Fruit fly (Drosophila melanogaster) whole organism, embryonic: ENCODE data around the gene CG17032.

ENCODE experiments used
- Bdp1 ChIP-seq: fragments of 200-800 bp; sonication (Bioruptor generic); optimal IDR thresholded peaks from 3 replicates; lab custom pipeline; 2016; ENCODE audit warnings: missing biosample characterization, missing genetic modification characterization
- CG10462 ChIP-seq: fragments of 200-800 bp; sonication (Bioruptor generic); optimal IDR thresholded peaks from 2 replicates; lab custom pipeline; 2016; ENCODE audit warnings: missing biosample characterization, missing genetic modification characterization
- CG12299 ChIP-seq: fragments of 200-800 bp; sonication (Bioruptor generic); optimal IDR thresholded peaks from 2 replicates; lab custom pipeline; 2018; ENCODE audit warnings: missing biosample characterization, mild to moderate bottlenecking, missing genetic modification characterization
- CG12769 ChIP-seq: fragments of 200-800 bp; sonication (Bioruptor generic); optimal IDR thresholded peaks from 2 replicates; lab custom pipeline; 2019; ENCODE audit warnings: missing biosample characterization, mild to moderate bottlenecking, missing genetic modification characterization, moderate library complexity
- CG14710 ChIP-seq: fragments of 200-800 bp; sonication (Bioruptor generic); optimal IDR thresholded peaks from 3 replicates; lab custom pipeline; 2019; ENCODE audit warnings: missing biosample characterization, mild to moderate bottlenecking, missing genetic modification characterization, moderate library complexity
- CG1647 ChIP-seq: fragments of 200-800 bp; sonication (Bioruptor generic); optimal IDR thresholded peaks from 3 replicates; lab custom pipeline; 2016; ENCODE audit warnings: missing biosample characterization, missing genetic modification characterization
- CG17359 ChIP-seq: fragments of 200-800 bp; sonication (Bioruptor generic); optimal IDR thresholded peaks from 3 replicates; lab custom pipeline; 2018; ENCODE audit warnings: missing biosample characterization, mild to moderate bottlenecking, missing genetic modification characterization, moderate library complexity
- CG17568 ChIP-seq: fragments of 200-800 bp; sonication (Bioruptor generic); optimal IDR thresholded peaks from 2 replicates; lab custom pipeline; 2018; ENCODE audit warnings: missing biosample characterization, mild to moderate bottlenecking, missing genetic modification characterization, moderate library complexity
- CG18619 ChIP-seq: fragments of 200-800 bp; sonication (Bioruptor generic); optimal IDR thresholded peaks from 3 replicates; lab custom pipeline; 2017; ENCODE audit warnings: missing biosample characterization, mild to moderate bottlenecking, missing genetic modification characterization
- CG3163 ChIP-seq: fragments of 200-800 bp; sonication (Bioruptor generic); optimal IDR thresholded peaks from 3 replicates; lab custom pipeline; 2016; ENCODE audit warnings: missing biosample characterization, missing genetic modification characterization
- CG32532 ChIP-seq: fragments of 200-800 bp; sonication (Bioruptor generic); IDR thresholded peaks from 2 replicates; pipeline ENCODE4 v1.3.6; 2022; ENCODE audit warnings: missing biosample characterization, missing genetic modification characterization
- CG32767 ChIP-seq: fragments of 200-800 bp; sonication (Bioruptor generic); IDR thresholded peaks from 2 replicates; pipeline ENCODE4 v1.3.6; 2022; ENCODE audit warnings: missing biosample characterization, missing genetic modification characterization
- CG33213 ChIP-seq: fragments of 200-800 bp; sonication (Bioruptor generic); optimal IDR thresholded peaks from 3 replicates; lab custom pipeline; 2016; ENCODE audit warnings: missing biosample characterization, missing genetic modification characterization
- CG3838 ChIP-seq: fragments of 200-800 bp; sonication (Bioruptor generic); optimal IDR thresholded peaks from 3 replicates; lab custom pipeline; 2016; ENCODE audit warnings: missing biosample characterization, missing genetic modification characterization
- CG43689 ChIP-seq: fragments of 200-800 bp; sonication (Bioruptor generic); IDR thresholded peaks from 2 replicates; pipeline ENCODE4 v1.3.6; 2022; ENCODE audit warnings: missing biosample characterization, missing genetic modification characterization
- CG7745 ChIP-seq: fragments of 200-800 bp; sonication (Bioruptor generic); optimal IDR thresholded peaks from 2 replicates; lab custom pipeline; 2018; ENCODE audit warnings: missing biosample characterization, mild to moderate bottlenecking, missing genetic modification characterization, moderate library complexity
- CG7987 ChIP-seq: fragments of 200-800 bp; sonication (Bioruptor generic); optimal IDR thresholded peaks from 2 replicates; lab custom pipeline; 2018; ENCODE audit warnings: missing biosample characterization, mild to moderate bottlenecking, missing genetic modification characterization, moderate library complexity
- CG9215 ChIP-seq: fragments of 200-800 bp; sonication (Bioruptor generic); IDR thresholded peaks from 2 replicates; pipeline ENCODE4 v1.3.6; 2022; ENCODE audit warnings: missing biosample characterization, missing genetic modification characterization
- CkIIα-i1 ChIP-seq: fragments of 200-800 bp; sonication (Bioruptor generic); IDR thresholded peaks from 2 replicates; pipeline ENCODE4 v1.3.6; 2022; ENCODE audit warnings: missing biosample characterization, missing genetic modification characterization
- Gug ChIP-seq: fragments of 200-800 bp; sonication (Bioruptor generic); IDR thresholded peaks from 4 replicates; pipeline ENCODE4 v1.3.6; 2022; ENCODE audit warnings: missing biosample characterization, missing genetic modification characterization
- HLH3B ChIP-seq: fragments of 200-800 bp; sonication (Bioruptor generic); IDR thresholded peaks from 2 replicates; pipeline ENCODE4 v1.3.6; 2022; ENCODE audit warnings: missing biosample characterization, missing genetic modification characterization
- HLH4C ChIP-seq: fragments of 200-800 bp; sonication (Bioruptor generic); IDR thresholded peaks from 3 replicates; pipeline ENCODE4 v1.3.6; 2022; ENCODE audit warnings: missing biosample characterization, missing genetic modification characterization; ENCODE audit not compliant: partially characterized antibody
- Jarid2 ChIP-seq: fragments of 200-800 bp; sonication (Bioruptor generic); optimal IDR thresholded peaks from 3 replicates; lab custom pipeline; 2017; ENCODE audit warnings: mild to moderate bottlenecking, missing biosample characterization, missing genetic modification reagents, missing genetic modification characterization
- Med ChIP-seq: fragments of 200-800 bp; sonication (Bioruptor generic); peaks from one replicate; lab custom pipeline; 2016; ENCODE audit warnings: missing biosample characterization, missing genetic modification characterization, mild to moderate bottlenecking, inconsistent platforms, moderate library complexity
- Neu2 ChIP-seq: fragments of 200-800 bp; sonication (Bioruptor generic); optimal IDR thresholded peaks from 3 replicates; lab custom pipeline; 2016; ENCODE audit warnings: missing biosample characterization, missing genetic modification characterization, borderline replicate concordance
- Nf-YB ChIP-seq: fragments of 200-800 bp; sonication (Bioruptor generic); optimal IDR thresholded peaks from 3 replicates; lab custom pipeline; 2019; ENCODE audit warnings: missing biosample characterization, mild to moderate bottlenecking, missing genetic modification characterization, moderate library complexity
- Poxn ChIP-seq: fragments of 200-800 bp; sonication (Bioruptor generic); IDR thresholded peaks from 2 replicates; pipeline ENCODE4 v1.3.6; 2022; ENCODE audit warnings: missing biosample characterization, missing genetic modification characterization
- Sox100B ChIP-seq: fragments of 200-800 bp; sonication (Bioruptor generic); optimal IDR thresholded peaks from 3 replicates; lab custom pipeline; 2018; ENCODE audit warnings: missing biosample characterization, mild to moderate bottlenecking, missing genetic modification characterization
- ap ChIP-seq: fragments of 200-800 bp; sonication (Bioruptor generic); IDR thresholded peaks from 2 replicates; pipeline ENCODE4 v1.3.6; 2022; ENCODE audit warnings: missing biosample characterization, missing genetic modification characterization
- ato ChIP-seq: fragments of 200-800 bp; sonication (Bioruptor generic); IDR thresholded peaks from 2 replicates; pipeline ENCODE4 v1.3.6; 2022; ENCODE audit warnings: missing biosample characterization, missing genetic modification characterization; ENCODE audit not compliant: partially characterized antibody
- btn ChIP-seq: fragments of 200-800 bp; sonication (Bioruptor generic); optimal IDR thresholded peaks from 2 replicates; lab custom pipeline; 2016; ENCODE audit warnings: missing biosample characterization, missing genetic modification characterization
- cg ChIP-seq: fragments of 200-800 bp; sonication (Bioruptor generic); optimal IDR thresholded peaks from 3 replicates; lab custom pipeline; 2019; ENCODE audit warnings: missing biosample characterization, mild to moderate bottlenecking, missing genetic modification characterization, moderate library complexity
- corto ChIP-seq: fragments of 200-800 bp; sonication (Bioruptor generic); optimal IDR thresholded peaks from 2 replicates; lab custom pipeline; 2016; ENCODE audit warnings: missing biosample characterization, mild to moderate bottlenecking, missing genetic modification characterization, moderate library complexity
- danr ChIP-seq: fragments of 200-800 bp; sonication (Bioruptor generic); IDR thresholded peaks from 2 replicates; pipeline ENCODE4 v1.3.6; 2022; ENCODE audit warnings: missing biosample characterization, missing genetic modification characterization
- fd64A ChIP-seq: fragments of 200-800 bp; sonication (Bioruptor generic); optimal IDR thresholded peaks from 3 replicates; lab custom pipeline; 2018; ENCODE audit warnings: missing biosample characterization, mild to moderate bottlenecking, missing genetic modification characterization
- gfzf ChIP-seq: fragments of 200-800 bp; sonication (Bioruptor generic); optimal IDR thresholded peaks from 2 replicates; lab custom pipeline; 2016; ENCODE audit warnings: missing biosample characterization, mild to moderate bottlenecking, missing genetic modification characterization, moderate library complexity
- gsb ChIP-seq: fragments of 200-800 bp; sonication (Bioruptor generic); IDR thresholded peaks from 2 replicates; pipeline ENCODE4 v1.3.6; 2022; ENCODE audit warnings: missing biosample characterization, missing genetic modification characterization
- gt ChIP-seq: fragments of 200-800 bp; sonication (Bioruptor generic); IDR thresholded peaks from 2 replicates; pipeline ENCODE4 v1.3.6; 2022; ENCODE audit warnings: missing biosample characterization, missing genetic modification characterization
- nerfin-2 ChIP-seq: fragments of 200-800 bp; sonication (Bioruptor generic); IDR thresholded peaks from 2 replicates; pipeline ENCODE4 v1.3.6; 2022; ENCODE audit warnings: missing biosample characterization, missing genetic modification characterization; ENCODE audit not compliant: partially characterized antibody
- odd ChIP-seq: fragments of 200-800 bp; sonication (Bioruptor generic); optimal IDR thresholded peaks from 2 replicates; lab custom pipeline; 2017; ENCODE audit warnings: missing biosample characterization, mild to moderate bottlenecking, missing genetic modification characterization
- onecut ChIP-seq: fragments of 200-800 bp; sonication (Bioruptor generic); IDR thresholded peaks from 2 replicates; pipeline ENCODE4 v1.3.6; 2022; ENCODE audit warnings: missing biosample characterization, missing genetic modification characterization
- pho ChIP-seq: fragments of 200-800 bp; sonication (Bioruptor generic); optimal IDR thresholded peaks from 2 replicates; lab custom pipeline; 2016; ENCODE audit warnings: missing biosample characterization, missing genetic modification characterization
- psq ChIP-seq: fragments of 200-800 bp; sonication (Bioruptor generic); optimal IDR thresholded peaks from 2 replicates; lab custom pipeline; 2017; ENCODE audit warnings: missing biosample characterization, missing genetic modification characterization
- rib ChIP-seq: fragments of 200-800 bp; sonication (Bioruptor generic); IDR thresholded peaks from 2 replicates; pipeline ENCODE4 v1.3.6; 2022; ENCODE audit warnings: missing biosample characterization, missing genetic modification characterization
- sc ChIP-seq, 3 experiments: fragments of >200 bp in 2 of 3; fragments of 200-800 bp in 1 of 3; sonication (Bioruptor generic) in 1 of 3; optimal IDR thresholded peaks; 2 replicates in 2 of 3; 3 replicates in 1 of 3; lab custom pipeline; 2017; ENCODE audit warnings: mild to moderate bottlenecking in 1 of 3, missing biosample characterization in 1 of 3, missing genetic modification characterization in 1 of 3, missing genetic modification reagents in 1 of 3
- sob ChIP-seq: fragments of 200-800 bp; sonication (Bioruptor generic); IDR thresholded peaks from 2 replicates; pipeline ENCODE4 v1.3.6; 2022; ENCODE audit warnings: missing biosample characterization, missing genetic modification characterization
- sr ChIP-seq: fragments of 200-800 bp; sonication (Bioruptor generic); IDR thresholded peaks from 3 replicates; pipeline ENCODE4 v1.3.6; 2022; ENCODE audit warnings: missing biosample characterization, missing genetic modification characterization
- ssp ChIP-seq: fragments of 200-800 bp; sonication (Bioruptor generic); IDR thresholded peaks from 2 replicates; pipeline ENCODE4 v1.3.6; 2022; ENCODE audit warnings: missing biosample characterization, missing genetic modification characterization
- wek ChIP-seq: fragments of 200-800 bp; sonication (Bioruptor generic); optimal IDR thresholded peaks from 3 replicates; lab custom pipeline; 2018; ENCODE audit warnings: missing biosample characterization, mild to moderate bottlenecking, missing genetic modification characterization, moderate library complexity

CG17032 gene

DNA sequence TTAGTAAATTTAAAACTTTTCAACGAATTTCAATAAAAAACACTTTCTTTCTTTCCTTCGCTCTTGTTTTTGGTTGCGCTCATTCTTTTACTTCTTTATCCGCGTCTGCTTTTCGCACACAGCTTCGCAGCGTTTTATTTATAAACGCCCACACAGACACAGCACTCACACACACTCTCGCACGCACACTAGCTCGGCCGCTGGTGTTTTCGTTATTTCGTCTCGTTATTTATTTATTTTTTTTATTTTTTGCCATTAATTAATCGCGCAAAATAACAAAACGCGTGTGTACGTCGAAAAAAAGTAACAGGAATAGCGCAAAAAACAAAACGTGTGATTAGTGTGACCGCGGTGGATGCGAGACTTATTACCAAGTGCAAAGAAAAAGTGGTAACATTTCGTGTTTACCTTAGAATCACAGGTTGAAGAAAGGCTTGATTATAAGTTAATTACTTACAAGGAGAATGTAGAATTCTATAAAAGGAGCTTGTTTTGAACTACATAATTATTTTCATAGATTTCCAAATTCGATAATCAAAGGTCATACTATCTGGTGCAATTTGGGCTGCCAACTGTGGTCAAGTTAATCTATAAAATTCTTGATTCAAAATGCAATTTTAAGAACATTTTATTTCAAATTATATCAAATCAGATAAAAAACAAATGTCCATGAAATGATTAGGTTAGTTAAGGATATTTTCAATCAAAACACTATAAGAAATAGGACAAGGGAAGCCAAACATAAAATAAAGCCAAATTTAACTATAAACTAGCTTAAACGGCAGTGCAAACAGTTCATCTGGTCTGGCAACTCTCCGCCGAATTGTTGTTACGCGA is 46.0 kb downstream of the CG17032 start, which contains the start of the genes hzg and mRpS31 (continued):
- TF ChIP-seq Jarid2 = peak; percentile 74
- TF ChIP-seq CG17359 (tag; lab: Kevin White, UChicago) = no peak
- TF ChIP-seq CkIIα-i1 (GFP tag; lab: Robert Waterston, UW) = no peak
- no peak for TF ChIP-seq gsb (GFP tag; lab: Robert Waterston, UW)
- TF ChIP-seq CG7987 = no peak
- TF ChIP-seq CG12769 (tag; lab: Kevin White, UChicago) = no peak
- no peak for TF ChIP-seq sc (optimal IDR thresholded peaks at IDR 0.05; lab: Kevin White, UChicago)
- TF ChIP-seq sc (GFP tag; optimal IDR thresholded peaks at IDR 0.05; lab: Kevin White, UChicago) = no peak
- TF ChIP-seq odd (GFP tag; lab: Kevin White, UChicago) = no peak
- peak; percentile 87 for TF ChIP-seq Med (GFP tag; lab: Kevin White, UChicago)
- TF ChIP-seq Sox100B (GFP tag; lab: Kevin White, UChicago) = peak; percentile 40
- TF ChIP-seq rib (GFP tag; lab: Robert Waterston, UW) = peak; percentile 69
- TF ChIP-seq pho (GFP tag; lab: Kevin White, UChicago) = peak; percentile 60
- TF ChIP-seq ato (GFP tag; lab: Robert Waterston, UW) = no peak
- TF ChIP-seq CG10462 (GFP tag; lab: Kevin White, UChicago) = peak; percentile 32
- TF ChIP-seq CG32767 (GFP tag; lab: Robert Waterston, UW) = no peak
- TF ChIP-seq ssp (GFP tag; lab: Robert Waterston, UW) = no peak
- peak; percentile 58 for TF ChIP-seq CG17568 (GFP tag; lab: Kevin White, UChicago)
- TF ChIP-seq Neu2 (GFP tag; lab: Kevin White, UChicago) = no peak
- TF ChIP-seq btn (GFP tag; lab: Kevin White, UChicago) = no peak
- TF ChIP-seq onecut = no peak
- TF ChIP-seq Gug (GFP tag; lab: Robert Waterston, UW) = peak; percentile 19; the same call in 1 of the 4 replicates
- no peak for TF ChIP-seq nerfin-2 (GFP tag; lab: Robert Waterston, UW)
- TF ChIP-seq wek (GFP tag; lab: Kevin White, UChicago) = no peak
- TF ChIP-seq CG7745 = peak; percentile 20
- no peak for TF ChIP-seq ap
- peak; percentile 79 for TF ChIP-seq CG14710 (tag; lab: Kevin White, UChicago)
- TF ChIP-seq psq (GFP tag; lab: Kevin White, UChicago) = peak; percentile 74
- TF ChIP-seq Poxn = no peak
- peak; percentile 51 for TF ChIP-seq CG32532 (GFP tag; lab: Robert Waterston, UW)
- peak; percentile 5 for TF ChIP-seq CG18619 (GFP tag; lab: Kevin White, UChicago)
- TF ChIP-seq CG9215 (GFP tag; lab: Robert Waterston, UW) = peak; percentile 57
- no peak for TF ChIP-seq danr
- no peak for TF ChIP-seq HLH4C (GFP tag; lab: Robert Waterston, UW)
- peak; percentile 89 for TF ChIP-seq gfzf (GFP tag; lab: Kevin White, UChicago)
- TF ChIP-seq CG3838 (GFP tag; lab: Kevin White, UChicago) = peak; percentile 32
- TF ChIP-seq CG1647 (GFP tag; lab: Kevin White, UChicago) = no peak
- TF ChIP-seq Nf-YB (GFP tag; lab: Kevin White, UChicago) = peak; percentile 6
- TF ChIP-seq fd64A (GFP tag; lab: Kevin White, UChicago) = no peak
- peak; percentile 62 for TF ChIP-seq cg
- TF ChIP-seq HLH3B = no peak
- peak; percentile 40 for TF ChIP-seq CG3163 (GFP tag; lab: Kevin White, UChicago)
- TF ChIP-seq corto (GFP tag; lab: Kevin White, UChicago) = peak; percentile 28
- TF ChIP-seq sr (GFP tag; lab: Robert Waterston, UW) = peak; percentile 61; the same call in 1 of the 3 replicates
- TF ChIP-seq sob = peak; percentile 41; the same call in 1 of the 2 replicates
- TF ChIP-seq CG33213 = peak; percentile 54
- TF ChIP-seq CG43689 (GFP tag; lab: Robert Waterston, UW) = no peak
- TF ChIP-seq Bdp1 (GFP tag; lab: Kevin White, UChicago) = peak; percentile 26
- TF ChIP-seq gt = no peak
- no peak for TF ChIP-seq CG12299 (tag; lab: Kevin White, UChicago)
